Worm (Caenorhabditis elegans) whole organism, L3 larva: ENCODE measurements around the gene T10D4.7.

ENCODE experiments used
- nhr-237 ChIP-seq: fragments of 150-350 bp; optimal IDR thresholded peaks from 2 replicates; lab custom pipeline; 2014; ENCODE audit warnings: missing biosample characterization, missing genetic modification characterization
- pha-4 ChIP-seq: fragments of 150-350 bp; optimal IDR thresholded peaks from 2 replicates; lab custom pipeline; 2014; ENCODE audit warnings: missing biosample characterization, missing genetic modification reagents, missing genetic modification characterization

DNA sequence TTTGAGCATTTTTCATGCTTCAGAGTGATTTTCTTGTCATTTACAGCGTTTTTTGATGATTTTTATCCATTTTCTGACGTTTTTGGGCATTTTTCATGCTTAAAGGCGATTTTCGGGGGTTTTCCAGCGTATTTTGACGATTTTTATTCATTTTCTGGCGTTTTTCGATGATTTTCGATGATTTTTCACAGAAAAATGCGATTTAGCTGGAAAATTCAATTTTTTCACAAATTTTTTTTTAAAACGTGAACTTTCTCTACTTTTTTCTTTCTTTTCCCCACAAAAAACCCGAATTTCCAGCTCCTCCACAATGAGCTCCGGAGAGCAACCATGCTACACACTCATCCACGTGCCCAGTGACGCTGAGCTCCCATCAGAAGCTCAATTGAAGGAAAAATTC, 39.1 kb upstream of the T10D4.7 start, which contains the start of gene copb-1:
- TF ChIP-seq pha-4 (tag; lab: Kevin White, UChicago): no peak
- TF ChIP-seq nhr-237 (tag; lab: Kevin White, UChicago): no peak
